Worm (Caenorhabditis elegans) whole organism, L1 larva: Measurements from ENCODE around the gene sdpn-1.

Experiments used
- aha-1 ChIP-seq: fragments of 150-350 bp; optimal IDR thresholded peaks from 2 replicates; lab custom pipeline; 2014; ENCODE audit warnings: missing biosample characterization, missing genetic modification characterization
- aly-2 ChIP-seq: fragments of 150-350 bp; optimal IDR thresholded peaks from 2 replicates; lab custom pipeline; 2014; ENCODE audit warnings: missing biosample characterization, missing genetic modification characterization
- blmp-1 ChIP-seq: fragments of 150-350 bp; optimal IDR thresholded peaks from 2 replicates; lab custom pipeline; 2014; ENCODE audit warnings: missing biosample characterization, missing genetic modification characterization
- ceh-82 ChIP-seq, 3 experiments: fragments of 150-350 bp in 1 of 3; sonication (generic microtip) in 2 of 3; optimal IDR thresholded peaks; 2 replicates each; lab custom pipeline; 2014 to 2017; ENCODE audit warnings: missing biosample characterization in 3 of 3, missing genetic modification characterization in 3 of 3
- ceh-88 ChIP-seq: fragments of 200-800 bp; sonication (Bioruptor generic); IDR thresholded peaks from 2 replicates; pipeline ENCODE4 v1.3.6; 2022; ENCODE audit warnings: missing genetic modification characterization, missing compliant biosample characterization
- ces-1 ChIP-seq: fragments of 150-350 bp; optimal IDR thresholded peaks from 2 replicates; lab custom pipeline; 2014; ENCODE audit warnings: missing biosample characterization, missing genetic modification reagents, missing genetic modification characterization
- dpl-1 ChIP-seq, 3 experiments: fragments of 150-350 bp in 2 of 3; sonication (generic microtip) in 1 of 3; optimal IDR thresholded peaks; 2 replicates each; lab custom pipeline; 2014 to 2017; ENCODE audit warnings: missing biosample characterization in 3 of 3, missing genetic modification characterization in 3 of 3, missing genetic modification reagents in 3 of 3
- efl-1 ChIP-seq, 4 experiments: fragments of 150-350 bp; optimal IDR thresholded peaks in 3 of 4; peaks in 1 of 4; 1 replicate in 1 of 4; 2 replicates in 3 of 4; lab custom pipeline; 2014; ENCODE audit warnings: missing biosample characterization in 2 of 4, missing genetic modification characterization in 2 of 4, missing genetic modification reagents in 2 of 4
- egl-27 ChIP-seq, 2 experiments: fragments of 150-350 bp in 1 of 2; sonication (generic microtip); optimal IDR thresholded peaks; 3 replicates each; lab custom pipeline; 2017 to 2018; ENCODE audit warnings: missing biosample characterization in 2 of 2, missing genetic modification characterization in 2 of 2, missing genetic modification reagents in 2 of 2
- elt-2 ChIP-seq: sonication (generic microtip); optimal IDR thresholded peaks from 2 replicates; lab custom pipeline; 2016; ENCODE audit warnings: missing genetic modification characterization, mild to moderate bottlenecking, inconsistent platforms, missing compliant biosample characterization, missing genetic modification reagents
- ets-5 ChIP-seq: fragments of 200-800 bp; sonication (Bioruptor generic); IDR thresholded peaks from 2 replicates; pipeline ENCODE4 v1.3.6; 2022; ENCODE audit warnings: missing genetic modification characterization, missing compliant biosample characterization
- fkh-10 ChIP-seq: sonication (generic microtip); optimal IDR thresholded peaks from 2 replicates; lab custom pipeline; 2017; ENCODE audit warnings: missing biosample characterization, missing genetic modification reagents, missing genetic modification characterization
- fkh-4 ChIP-seq: sonication (generic microtip); optimal IDR thresholded peaks from 2 replicates; lab custom pipeline; 2016; ENCODE audit warnings: missing compliant biosample characterization, missing genetic modification characterization, borderline replicate concordance
- hlh-17 ChIP-seq: fragments of 200-800 bp; sonication (Bioruptor generic); optimal IDR thresholded peaks from 2 replicates; lab custom pipeline; 2018; ENCODE audit warnings: missing genetic modification characterization, mild to moderate bottlenecking, missing compliant biosample characterization, moderate library complexity, borderline replicate concordance
- isw-1 ChIP-seq: fragments of 200-800 bp; sonication (Bioruptor generic); IDR thresholded peaks from 2 replicates; pipeline ENCODE4 v1.3.6; 2022; ENCODE audit warnings: missing genetic modification characterization, missing compliant biosample characterization
- jun-1 ChIP-seq: fragments of 150-350 bp; optimal IDR thresholded peaks from 2 replicates; lab custom pipeline; 2014; ENCODE audit warnings: missing biosample characterization, missing genetic modification reagents, missing genetic modification characterization
- lin-13 ChIP-seq: fragments of 150-350 bp; optimal IDR thresholded peaks from 2 replicates; lab custom pipeline; 2014; ENCODE audit warnings: missing biosample characterization, missing genetic modification reagents, missing genetic modification characterization
- lin-14 ChIP-seq: fragments of 200-800 bp; sonication (Bioruptor generic); optimal IDR thresholded peaks from 2 replicates; lab custom pipeline; 2018; ENCODE audit warnings: mild to moderate bottlenecking, missing genetic modification characterization, moderate library complexity, missing compliant biosample characterization
- lin-35 ChIP-seq, 2 experiments: fragments of 150-350 bp; optimal IDR thresholded peaks; 2 replicates each; lab custom pipeline; 2014; ENCODE audit warnings: missing biosample characterization in 2 of 2, missing genetic modification characterization in 2 of 2, missing genetic modification reagents in 2 of 2
- lsy-2 ChIP-seq, 2 experiments: fragments of 150-350 bp; optimal IDR thresholded peaks; 2 replicates each; lab custom pipeline; 2014; ENCODE audit warnings: missing biosample characterization in 2 of 2, missing genetic modification characterization in 2 of 2
- mab-9 ChIP-seq: fragments of 200-800 bp; sonication (Bioruptor generic); IDR thresholded peaks from 2 replicates; pipeline ENCODE4 v1.3.6; 2022; ENCODE audit warnings: missing genetic modification reagents, missing genetic modification characterization, missing compliant biosample characterization
- mdl-1 ChIP-seq, 2 experiments: fragments of 150-350 bp; optimal IDR thresholded peaks; 2 replicates each; lab custom pipeline; 2014 to 2017; ENCODE audit warnings: missing biosample characterization in 2 of 2, missing genetic modification characterization in 2 of 2, inconsistent platforms in 1 of 2
- mef-2 ChIP-seq: fragments of 150-350 bp; optimal IDR thresholded peaks from 2 replicates; lab custom pipeline; 2014; ENCODE audit warnings: missing biosample characterization, missing genetic modification characterization
- nhr-11 ChIP-seq: fragments of 150-350 bp; optimal IDR thresholded peaks from 2 replicates; lab custom pipeline; 2014; ENCODE audit warnings: missing biosample characterization, missing genetic modification characterization
- nhr-19 ChIP-seq: fragments of 200-800 bp; sonication (Bioruptor generic); conservative IDR thresholded peaks from 2 replicates; pipeline ENCODE4 v1.3.6; 2022; ENCODE audit warnings: missing genetic modification characterization, missing compliant biosample characterization
- nhr-20 ChIP-seq: sonication (generic microtip); optimal IDR thresholded peaks from 2 replicates; lab custom pipeline; 2016; ENCODE audit warnings: mild to moderate bottlenecking, missing genetic modification characterization, missing compliant biosample characterization
- nhr-237 ChIP-seq: fragments of 150-350 bp; optimal IDR thresholded peaks from 2 replicates; lab custom pipeline; 2014; ENCODE audit warnings: missing biosample characterization, missing genetic modification characterization
- nhr-71 ChIP-seq: sonication (generic microtip); optimal IDR thresholded peaks from 2 replicates; lab custom pipeline; 2016; ENCODE audit warnings: mild to moderate bottlenecking, missing genetic modification characterization, moderate library complexity, missing compliant biosample characterization
- nhr-76 ChIP-seq: sonication (generic microtip); optimal IDR thresholded peaks from 2 replicates; lab custom pipeline; 2017; ENCODE audit warnings: missing biosample characterization, missing genetic modification characterization
- nhr-90 ChIP-seq: sonication (generic microtip); optimal IDR thresholded peaks from 2 replicates; lab custom pipeline; 2016; ENCODE audit warnings: mild to moderate bottlenecking, missing genetic modification characterization, missing compliant biosample characterization; ENCODE audit not compliant: poor library complexity
- pag-3 ChIP-seq: sonication (generic microtip); optimal IDR thresholded peaks from 2 replicates; lab custom pipeline; 2017; ENCODE audit warnings: missing genetic modification characterization, mild to moderate bottlenecking, missing compliant biosample characterization, antibody characterized with exemption, borderline replicate concordance; ENCODE audit not compliant: insufficient read depth
- rnt-1 ChIP-seq: sonication (generic microtip); optimal IDR thresholded peaks from 2 replicates; lab custom pipeline; 2016; ENCODE audit warnings: mild to moderate bottlenecking, missing genetic modification characterization, moderate library complexity, missing compliant biosample characterization
- snpc-4 ChIP-seq: fragments of 150-350 bp; optimal IDR thresholded peaks from 2 replicates; lab custom pipeline; 2014; ENCODE audit warnings: missing biosample characterization, missing genetic modification characterization
- snu-23 ChIP-seq: sonication (generic microtip); optimal IDR thresholded peaks from 2 replicates; lab custom pipeline; 2016; ENCODE audit warnings: missing genetic modification characterization, missing compliant biosample characterization
- sox-4 ChIP-seq: sonication (generic microtip); optimal IDR thresholded peaks from 2 replicates; lab custom pipeline; 2016; ENCODE audit warnings: missing genetic modification characterization, missing compliant biosample characterization
- tbx-2 ChIP-seq: sonication (generic microtip); optimal IDR thresholded peaks from 2 replicates; lab custom pipeline; 2016; ENCODE audit warnings: missing genetic modification characterization, missing compliant biosample characterization
- xbp-1 ChIP-seq: sonication (generic microtip); optimal IDR thresholded peaks from 2 replicates; lab custom pipeline; 2016; ENCODE audit warnings: missing genetic modification characterization, missing compliant biosample characterization

sdpn-1 gene

DNA sequence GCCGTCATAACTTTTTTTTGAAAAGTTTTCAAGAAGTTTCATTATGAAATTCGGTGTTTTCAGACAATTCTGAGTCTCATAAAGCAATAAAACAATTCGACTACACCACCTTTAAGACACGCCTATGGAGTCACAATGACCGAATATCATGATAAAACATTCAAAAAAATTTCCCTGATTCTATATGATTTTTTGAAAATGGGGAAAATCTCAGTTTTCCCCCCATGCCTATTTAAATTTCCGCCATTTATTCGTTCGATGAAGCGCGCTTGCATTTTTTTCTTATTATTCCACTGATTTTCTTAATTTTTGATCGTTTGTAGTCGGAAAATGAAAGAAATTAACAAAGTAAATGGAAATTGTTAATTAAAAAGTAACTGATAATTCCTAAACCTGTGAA, 29.5 kb upstream of the sdpn-1 start:
- TF ChIP-seq tbx-2 (tag; lab: Kevin White, UChicago): no peak
- peak in 1 of 2 experiments; percentile 1 for TF ChIP-seq lin-35 (GFP tag; optimal IDR thresholded peaks at IDR 0.05; lab: Kevin White, UChicago)
- TF ChIP-seq lin-14 (GFP tag; lab: Kevin White, UChicago): no peak
- 0 out of 2 replicates have a peak, but pooled peaks have one; percentile 6 for TF ChIP-seq mab-9 (GFP tag; lab: Robert Waterston, UW)
- TF ChIP-seq ceh-88 (GFP tag; lab: Robert Waterston, UW): no peak
- TF ChIP-seq sox-4: no peak
- no peak for TF ChIP-seq mef-2 (tag; lab: Kevin White, UChicago)
- TF ChIP-seq ets-5 (GFP tag; lab: Robert Waterston, UW): no peak
- TF ChIP-seq nhr-237: no peak
- no peak for TF ChIP-seq fkh-10 (GFP tag; lab: Kevin White, UChicago)
- no peak for TF ChIP-seq isw-1 (GFP tag; lab: Robert Waterston, UW)
- no peak for TF ChIP-seq nhr-76 (tag; lab: Kevin White, UChicago)
- TF ChIP-seq egl-27 (tag; optimal IDR thresholded peaks at IDR 0.05; lab: Kevin White, UChicago): no peak
- TF ChIP-seq aha-1: no peak
- no peak for TF ChIP-seq aly-2 (tag; lab: Kevin White, UChicago)
- TF ChIP-seq snu-23: no peak
- TF ChIP-seq fkh-4 (tag; lab: Kevin White, UChicago): no peak
- no peak for TF ChIP-seq pag-3 (tag; lab: Kevin White, UChicago)
- no peak for TF ChIP-seq lin-13 (GFP tag; lab: Kevin White, UChicago)
- TF ChIP-seq xbp-1 (tag; lab: Kevin White, UChicago): no peak
- peak in 1 of 2 experiments; percentile 7 for TF ChIP-seq efl-1 (optimal IDR thresholded peaks at IDR 0.05; lab: Kevin White, UChicago)
- peak; percentile 50 to 93 for TF ChIP-seq efl-1 (GFP tag; optimal IDR thresholded peaks at IDR 0.05 in 1 of 2; lab: Kevin White, UChicago)
- no peak for TF ChIP-seq snpc-4

DNA sequence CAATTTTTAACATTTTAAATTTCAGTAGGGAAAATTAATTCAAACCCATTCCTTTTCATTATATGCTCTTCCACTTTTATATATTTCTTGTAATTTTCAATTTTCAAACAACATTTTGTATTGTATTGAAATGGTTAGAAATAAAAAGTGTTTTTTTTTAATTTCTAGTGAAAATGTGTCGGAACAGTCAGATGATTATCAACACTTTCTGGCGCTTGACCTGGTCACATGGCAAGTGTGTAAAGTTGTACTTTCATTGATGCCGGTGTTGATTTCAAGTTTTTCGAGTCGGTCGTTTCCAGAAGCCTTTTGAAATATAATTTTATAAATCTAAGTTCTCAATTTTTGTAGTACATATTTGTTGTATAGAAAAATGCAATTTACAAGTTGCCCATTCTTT, 28.7 kb upstream of the sdpn-1 start:
- peak; percentile 64 for TF ChIP-seq nhr-20
- TF ChIP-seq hlh-17 (GFP tag; lab: Kevin White, UChicago): no peak
- peak; percentile 68 for TF ChIP-seq nhr-71
- TF ChIP-seq egl-27 (tag; optimal IDR thresholded peaks at IDR 0.05; lab: Kevin White, UChicago): no peak
- TF ChIP-seq lin-14 (GFP tag; lab: Kevin White, UChicago): peak; percentile 64
- peak; percentile 44 for TF ChIP-seq nhr-19 (GFP tag; lab: Robert Waterston, UW)
- peak; percentile 27 for TF ChIP-seq rnt-1 (tag; lab: Kevin White, UChicago)
- peak in 1 of 3 experiments; percentile 11 for TF ChIP-seq dpl-1 (GFP tag; optimal IDR thresholded peaks at IDR 0.05; lab: Kevin White, UChicago)
- peak; percentile 67 for TF ChIP-seq snu-23
- no peak for TF ChIP-seq nhr-76 (tag; lab: Kevin White, UChicago)
- TF ChIP-seq mdl-1 (tag; optimal IDR thresholded peaks at IDR 0.05; lab: Kevin White, UChicago): peak in 1 of 2 experiments; percentile 40
- peak; percentile 9 to 19 for TF ChIP-seq lsy-2 (tag; optimal IDR thresholded peaks at IDR 0.05; lab: Kevin White, UChicago)
- TF ChIP-seq efl-1 (optimal IDR thresholded peaks at IDR 0.05; lab: Kevin White, UChicago): no peak
- TF ChIP-seq efl-1 (GFP tag; optimal IDR thresholded peaks at IDR 0.05 in 1 of 2; lab: Kevin White, UChicago): peak in 1 of 2 experiments; percentile 34
- peak; percentile 13 for TF ChIP-seq nhr-90
- TF ChIP-seq blmp-1 (tag; lab: Kevin White, UChicago): peak; percentile 72
- TF ChIP-seq lin-35 (GFP tag; optimal IDR thresholded peaks at IDR 0.05; lab: Kevin White, UChicago): peak in 1 of 2 experiments; percentile 68
- no peak for TF ChIP-seq ceh-82 (tag; optimal IDR thresholded peaks at IDR 0.05; lab: Kevin White, UChicago)
- peak; percentile 46 for TF ChIP-seq elt-2 (tag; lab: Kevin White, UChicago)
- TF ChIP-seq ets-5 (GFP tag; lab: Robert Waterston, UW): no peak
- peak; percentile 4 for TF ChIP-seq pag-3 (tag; lab: Kevin White, UChicago)

DNA sequence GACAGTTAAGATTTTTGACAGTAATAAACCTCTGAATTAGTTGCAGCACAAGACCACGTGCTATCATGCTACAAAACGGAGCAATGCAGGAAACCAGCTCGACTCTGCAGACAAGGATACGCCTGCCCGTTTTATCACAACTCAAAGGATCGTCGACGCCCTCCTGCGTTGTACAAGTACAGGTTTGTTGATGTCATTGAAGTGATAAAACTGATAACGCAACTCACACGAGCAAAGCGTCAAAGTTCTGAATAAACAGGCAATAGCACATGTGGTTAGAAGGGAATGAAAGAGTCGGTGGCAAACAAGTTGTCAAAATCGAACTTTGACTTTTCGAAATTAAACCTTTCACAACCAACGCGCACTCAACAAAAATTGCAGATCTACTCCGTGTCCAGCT, 24.7 kb upstream of the sdpn-1 start:
- TF ChIP-seq lsy-2 (tag; optimal IDR thresholded peaks at IDR 0.05; lab: Kevin White, UChicago): no peak
- peak; percentile 80 for TF ChIP-seq elt-2 (tag; lab: Kevin White, UChicago)
- peak in 1 of 2 experiments; percentile 60 for TF ChIP-seq mdl-1 (tag; optimal IDR thresholded peaks at IDR 0.05; lab: Kevin White, UChicago)
- TF ChIP-seq lin-35 (GFP tag; optimal IDR thresholded peaks at IDR 0.05; lab: Kevin White, UChicago): peak in 1 of 2 experiments; percentile 60
- TF ChIP-seq nhr-11 (tag; lab: Kevin White, UChicago): no peak
- no peak for TF ChIP-seq ces-1 (GFP tag; lab: Kevin White, UChicago)
- peak; percentile 23 for TF ChIP-seq jun-1
- peak; percentile 4 for TF ChIP-seq nhr-71
- peak; percentile 6 for TF ChIP-seq nhr-90
- TF ChIP-seq, all 84 proteins: peak for 6
